Worm (Caenorhabditis elegans): ENCODE results near the gene fbxc-58.

fbxc-58 gene

ce11 chrIV:9335552-9336251 lies 35.6 kb upstream of the fbxc-58 start, which contains the start of the genes coa-4 and T20D3.14:
TSS of gene coa-4 (minus strand) at chrIV:9335602.
TSS of gene T20D3.14 (minus strand) at chrIV:9335909.
- TF ChIP-seq mxl-3 (GFP tag; optimal IDR thresholded peaks at IDR 0.05) (no peak), Y105C5A.15 (GFP tag; IDR thresholded peaks at IDR 0.05) (no peak), zfp-2 (tag; optimal IDR thresholded peaks at IDR 0.05) (no peak), ztf-7 (tag; optimal IDR thresholded peaks at IDR 0.05) (no peak), nhr-48 (tag; optimal IDR thresholded peaks at IDR 0.05) (no peak), snpc-1.2 (GFP tag; IDR thresholded peaks at IDR 0.05) (no peak), ZK546.5 (tag; optimal IDR thresholded peaks at IDR 0.05) (no peak), nhr-102 (tag; optimal IDR thresholded peaks at IDR 0.05) (no peak), dmd-9 (GFP tag; IDR thresholded peaks at IDR 0.05) (no peak), nhr-28 (tag; optimal IDR thresholded peaks at IDR 0.05) (peak; percentile 27), F26F4.8 (GFP tag; conservative IDR thresholded peaks at IDR 0.05) (no peak), madf-9 (GFP tag; conservative IDR thresholded peaks at IDR 0.05) (no peak), zip-2 (tag; optimal IDR thresholded peaks at IDR 0.05) (no peak), dpl-1 (GFP tag; optimal IDR thresholded peaks at IDR 0.05) (peak; percentile 35), egl-43 (GFP tag; IDR thresholded peaks at IDR 0.05) (no peak), lin-13 (GFP tag; optimal IDR thresholded peaks at IDR 0.05) (no peak), daf-12 (tag; optimal IDR thresholded peaks at IDR 0.05) (no peak), unc-39 (tag; optimal IDR thresholded peaks at IDR 0.05) (no peak), nhr-42 (GFP tag; IDR thresholded peaks at IDR 0.05) (no peak), unc-130 (GFP tag; optimal IDR thresholded peaks at IDR 0.05) (no peak), nhr-6 (tag; optimal IDR thresholded peaks at IDR 0.05) (no peak), F44E2.7 (GFP tag; IDR thresholded peaks at IDR 0.05) (no peak), ZK337.2 (GFP tag; IDR thresholded peaks at IDR 0.05) (no peak), nhr-77 (tag; optimal IDR thresholded peaks at IDR 0.05) (peak; percentile 23), skn-1 (tag; optimal IDR thresholded peaks at IDR 0.05) (no peak), lsy-2 (tag; optimal IDR thresholded peaks at IDR 0.05) (peak in 1 of 2 experiments; percentile 57), egl-27 (tag; optimal IDR thresholded peaks at IDR 0.05) (no peak), unc-62 (GFP tag; optimal IDR thresholded peaks at IDR 0.05 in 1 of 2) (no peak), unc-62 (tag; optimal IDR thresholded peaks at IDR 0.05) (no peak), ceh-20 (GFP tag; IDR thresholded peaks at IDR 0.05) (0 out of 2 replicates have a peak, but pooled peaks have one; percentile 8), gei-8 (GFP tag; optimal IDR thresholded peaks at IDR 0.05) (no peak), ceh-28 (tag; optimal IDR thresholded peaks at IDR 0.05) (no peak), F49E8.2 (tag; optimal IDR thresholded peaks at IDR 0.05; ENCODE audit: borderline replicate concordance) (no peak), ctbp-1 (GFP tag; IDR thresholded peaks at IDR 0.05) (no peak), tag-97 (GFP tag; IDR thresholded peaks at IDR 0.05) (no peak), lin-15B (tag; optimal IDR thresholded peaks at IDR 0.05) (no peak), nhr-41 (GFP tag; IDR thresholded peaks at IDR 0.05) (no peak), set-16 (GFP tag; IDR thresholded peaks at IDR 0.05) (no peak), pqm-1 (tag; optimal IDR thresholded peaks at IDR 0.05) (peak; percentile 24), Y75B8A.6 (GFP tag; IDR thresholded peaks at IDR 0.05) (no peak), Y48G9A.11 (GFP tag; IDR thresholded peaks at IDR 0.05) (no peak), nhr-111 (GFP tag; optimal IDR thresholded peaks at IDR 0.05) (no peak), hlh-30 (tag; optimal IDR thresholded peaks at IDR 0.05; ENCODE audit: insufficient read depth) (peak; percentile 57), php-3 (GFP tag; IDR thresholded peaks at IDR 0.05) (no peak), ceh-82 (tag; optimal IDR thresholded peaks at IDR 0.05) (no peak), saeg-2 (GFP tag; IDR thresholded peaks at IDR 0.05) (no peak), ztf-11 (tag; optimal IDR thresholded peaks at IDR 0.05) (no peak), madf-5 (GFP tag; IDR thresholded peaks at IDR 0.05) (no peak), aha-1 (tag) (peak; percentile 63), tra-1 (GFP tag; IDR thresholded peaks at IDR 0.05) (no peak), nhr-237 (tag; optimal IDR thresholded peaks at IDR 0.05) (no peak), dve-1 (tag; optimal IDR thresholded peaks at IDR 0.05; ENCODE audit: insufficient read depth) (peak; percentile 69)
